Worm (Caenorhabditis elegans): Measurements from ENCODE around the gene T24C12.1.

The T24C12.1 gene

DNA sequence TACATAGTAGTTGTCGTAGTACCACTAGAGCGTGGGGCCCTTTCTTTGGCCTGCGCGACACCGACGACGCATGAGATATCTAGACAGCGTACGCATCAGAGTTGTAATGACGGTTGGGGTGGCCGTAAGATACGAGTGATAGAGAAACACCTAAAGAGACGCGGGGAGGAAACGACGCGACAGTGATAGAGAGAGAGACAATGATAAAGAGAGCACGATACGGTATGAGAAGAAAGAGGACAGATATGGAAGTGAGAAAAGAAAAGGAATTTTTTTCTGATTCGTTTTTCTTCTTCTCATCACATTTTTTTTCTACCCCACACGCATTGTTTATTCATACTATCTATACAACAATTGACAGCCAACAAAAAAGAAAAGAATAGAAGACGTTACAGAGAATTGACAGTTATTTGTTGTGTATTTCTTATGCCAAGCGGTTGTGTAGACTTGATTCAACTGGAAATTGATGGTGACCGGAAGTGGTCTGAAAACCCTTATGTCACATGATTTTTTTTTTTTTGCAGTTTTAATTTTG is 20.8 kb upstream of the T24C12.1 start (continued):
- TF ChIP-seq unc-86 (tag; optimal IDR thresholded peaks at IDR 0.05), result no peak
- no peak for TF ChIP-seq fkh-10 (GFP tag; optimal IDR thresholded peaks at IDR 0.05)
- TF ChIP-seq lsy-2 (tag; optimal IDR thresholded peaks at IDR 0.05), result peak in 1 of 2 experiments; percentile 34
- no peak for TF ChIP-seq nhr-237 (tag; optimal IDR thresholded peaks at IDR 0.05)
- TF ChIP-seq pag-3 (tag; optimal IDR thresholded peaks at IDR 0.05; ENCODE audit: borderline replicate concordance, insufficient read depth), result no peak
- no peak for TF ChIP-seq unc-30 (tag; optimal IDR thresholded peaks at IDR 0.05)
- TF ChIP-seq nhr-12 (tag; optimal IDR thresholded peaks at IDR 0.05), result no peak
- TF ChIP-seq xbp-1 (tag; optimal IDR thresholded peaks at IDR 0.05), result no peak
- TF ChIP-seq C04F5.9 (tag; optimal IDR thresholded peaks at IDR 0.05), result no peak

ce11 chrX:2180588-2180987 is 18.7 kb upstream of the T24C12.1 start, which contains the start of gene F48B9.1:
TSS of gene F48B9.1 (plus strand) at chrX:2180888.
- TF ChIP-seq aly-2 (tag; optimal IDR thresholded peaks at IDR 0.05), result no peak
- no peak for TF ChIP-seq nhr-90 (tag; optimal IDR thresholded peaks at IDR 0.05; ENCODE audit: poor library complexity)
- no peak for TF ChIP-seq lir-3 (tag; optimal IDR thresholded peaks at IDR 0.05; ENCODE audit: poor library complexity)
- TF ChIP-seq grh-1 (GFP tag; IDR thresholded peaks at IDR 0.05), result no peak
- TF ChIP-seq efl-1 (optimal IDR thresholded peaks at IDR 0.05), result no peak
- TF ChIP-seq efl-1 (GFP tag; optimal IDR thresholded peaks at IDR 0.05 in 1 of 2), result peak in 1 of 2 experiments; percentile 72

ce11 chrX:2188885-2189284 is 10.4 kb upstream of the T24C12.1 start:
- no peak for TF ChIP-seq lsy-2 (tag; optimal IDR thresholded peaks at IDR 0.05)
- no peak for TF ChIP-seq nhr-12 (tag; optimal IDR thresholded peaks at IDR 0.05)
- no peak for TF ChIP-seq lin-39 (tag; optimal IDR thresholded peaks at IDR 0.05)
- TF ChIP-seq zip-4 (GFP tag; optimal IDR thresholded peaks at IDR 0.05), result no peak
- no peak for TF ChIP-seq jun-1 (tag; optimal IDR thresholded peaks at IDR 0.05)
- TF ChIP-seq skn-1 (tag; optimal IDR thresholded peaks at IDR 0.05), result no peak
- TF ChIP-seq mep-1 (tag; optimal IDR thresholded peaks at IDR 0.05), result no peak
- no peak for TF ChIP-seq mab-9 (GFP tag; IDR thresholded peaks at IDR 0.05)
- no peak for TF ChIP-seq nhr-28 (tag; optimal IDR thresholded peaks at IDR 0.05)
- no peak for TF ChIP-seq aly-2 (tag; optimal IDR thresholded peaks at IDR 0.05)
- no peak for TF ChIP-seq hlh-4 (tag; optimal IDR thresholded peaks at IDR 0.05)
- no peak for TF ChIP-seq lin-15B (tag; optimal IDR thresholded peaks at IDR 0.05)
- no peak for TF ChIP-seq blmp-1 (tag; optimal IDR thresholded peaks at IDR 0.05)
- peak; percentile 63 for TF ChIP-seq lin-14 (GFP tag; optimal IDR thresholded peaks at IDR 0.05)
- TF ChIP-seq ets-5 (GFP tag; IDR thresholded peaks at IDR 0.05), result no peak
- no peak for TF ChIP-seq irx-1 (tag; optimal IDR thresholded peaks at IDR 0.05)
- no peak for TF ChIP-seq unc-98 (GFP tag; IDR thresholded peaks at IDR 0.05)
- TF ChIP-seq aha-1 (tag; optimal IDR thresholded peaks at IDR 0.05), result no peak
- TF ChIP-seq egl-27 (tag; optimal IDR thresholded peaks at IDR 0.05), result no peak
- TF ChIP-seq nhr-76 (tag; optimal IDR thresholded peaks at IDR 0.05), result no peak
- TF ChIP-seq mef-2 (tag; optimal IDR thresholded peaks at IDR 0.05), result no peak
- no peak for TF ChIP-seq ceh-88 (GFP tag; IDR thresholded peaks at IDR 0.05)
- no peak for TF ChIP-seq swsn-7 (tag; optimal IDR thresholded peaks at IDR 0.05)
- TF ChIP-seq rnt-1 (tag; optimal IDR thresholded peaks at IDR 0.05), result peak; percentile 48
- TF ChIP-seq elt-3 (tag; optimal IDR thresholded peaks at IDR 0.05), result no peak
- TF ChIP-seq nhr-71 (tag; optimal IDR thresholded peaks at IDR 0.05), result peak; percentile 6
- TF ChIP-seq unc-30 (tag; optimal IDR thresholded peaks at IDR 0.05), result no peak

DNA sequence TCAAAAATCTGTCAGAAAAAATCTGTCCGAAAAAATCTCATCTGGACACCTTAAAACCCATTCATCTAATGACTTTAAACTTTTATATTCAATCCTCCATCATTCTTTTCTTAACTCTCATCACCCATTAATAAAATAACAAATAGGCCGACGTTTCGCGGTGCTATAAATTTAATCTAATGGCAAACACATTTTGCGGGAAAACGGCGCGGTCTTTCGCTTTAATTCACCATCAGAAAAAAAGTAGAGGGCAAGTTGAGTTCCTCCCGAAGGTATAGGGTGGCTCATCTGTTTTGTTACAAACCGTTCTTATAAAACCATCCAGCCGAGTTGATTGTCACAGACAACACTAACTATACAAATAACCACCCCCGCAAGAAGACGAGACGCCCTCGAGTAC is 8.5 kb upstream of the T24C12.1 start:
- TF ChIP-seq dsc-1 (tag; optimal IDR thresholded peaks at IDR 0.05) (peak; percentile 64), dpl-1 (GFP tag; optimal IDR thresholded peaks at IDR 0.05) (no peak), fkh-4 (tag; optimal IDR thresholded peaks at IDR 0.05; ENCODE audit: borderline replicate concordance) (peak; percentile 25), efl-1 (optimal IDR thresholded peaks at IDR 0.05) (no peak), efl-1 (GFP tag; optimal IDR thresholded peaks at IDR 0.05 in 1 of 2) (peak in 1 of 2 experiments; percentile 85), blmp-1 (tag; optimal IDR thresholded peaks at IDR 0.05) (no peak), aly-2 (tag; optimal IDR thresholded peaks at IDR 0.05) (no peak)

Measured in whole organism, L1 larva.